Worm (Caenorhabditis elegans): ENCODE data around the gene Y62H9A.14.

Gene Y62H9A.14

ce11 chrX:11965663-11966304 is 44.8 kb downstream of the Y62H9A.14 start, which contains the start of gene sams-1:
sams-1 (plus strand) TSS chrX:11965962.
- no peak for TF ChIP-seq aly-2 (tag; optimal IDR thresholded peaks at IDR 0.05)
- no peak for TF ChIP-seq sup-37 (GFP tag; optimal IDR thresholded peaks at IDR 0.05)
- TF ChIP-seq ces-1 (GFP tag; optimal IDR thresholded peaks at IDR 0.05), result no peak
- no peak for TF ChIP-seq alr-1 (tag; optimal IDR thresholded peaks at IDR 0.05; ENCODE audit: borderline replicate concordance)
- TF ChIP-seq nhr-47 (tag; optimal IDR thresholded peaks at IDR 0.05), result peak; percentile 23
- no peak for TF ChIP-seq ets-5 (GFP tag; IDR thresholded peaks at IDR 0.05)
- no peak for TF ChIP-seq dsc-1 (tag; optimal IDR thresholded peaks at IDR 0.05)
- TF ChIP-seq zag-1 (tag; optimal IDR thresholded peaks at IDR 0.05), result no peak
- no peak for TF ChIP-seq nhr-237 (tag; optimal IDR thresholded peaks at IDR 0.05)
- TF ChIP-seq lin-15B (tag; optimal IDR thresholded peaks at IDR 0.05), result no peak
- TF ChIP-seq fkh-4 (tag; optimal IDR thresholded peaks at IDR 0.05; ENCODE audit: borderline replicate concordance), result no peak
- TF ChIP-seq mef-2 (tag; optimal IDR thresholded peaks at IDR 0.05), result no peak
- TF ChIP-seq elt-2 (tag; optimal IDR thresholded peaks at IDR 0.05), result peak; percentile 50
- no peak for TF ChIP-seq nhr-77 (tag; optimal IDR thresholded peaks at IDR 0.05)
- peak; percentile 78 for TF ChIP-seq ama-1 (optimal IDR thresholded peaks at IDR 0.05)
- TF ChIP-seq lir-3 (tag; optimal IDR thresholded peaks at IDR 0.05; ENCODE audit: poor library complexity), result no peak
- no peak for TF ChIP-seq mab-9 (GFP tag; IDR thresholded peaks at IDR 0.05)
- no peak for TF ChIP-seq ztf-4 (tag; optimal IDR thresholded peaks at IDR 0.05)
- TF ChIP-seq unc-130 (tag; optimal IDR thresholded peaks at IDR 0.05), result no peak
- no peak for TF ChIP-seq pqm-1 (tag; optimal IDR thresholded peaks at IDR 0.05)
- no peak for TF ChIP-seq lin-39 (tag; optimal IDR thresholded peaks at IDR 0.05)
- TF ChIP-seq unc-62 (GFP tag; optimal IDR thresholded peaks at IDR 0.05), result no peak
- no peak for TF ChIP-seq C04F5.9 (tag; optimal IDR thresholded peaks at IDR 0.05)
- no peak for TF ChIP-seq ceh-8 (GFP tag; optimal IDR thresholded peaks at IDR 0.05)
- no peak for TF ChIP-seq unc-86 (tag; optimal IDR thresholded peaks at IDR 0.05)
- no peak for TF ChIP-seq jun-1 (tag; optimal IDR thresholded peaks at IDR 0.05)
- peak; percentile 40 for TF ChIP-seq nhr-19 (GFP tag; conservative IDR thresholded peaks at IDR 0.05)
- no peak for TF ChIP-seq ceh-63 (GFP tag; optimal IDR thresholded peaks at IDR 0.05)
- TF ChIP-seq hlh-17 (GFP tag; optimal IDR thresholded peaks at IDR 0.05; ENCODE audit: borderline replicate concordance), result no peak
- no peak for TF ChIP-seq swsn-7 (tag; optimal IDR thresholded peaks at IDR 0.05)
- TF ChIP-seq rnt-1 (tag; optimal IDR thresholded peaks at IDR 0.05), result no peak
- TF ChIP-seq C34B4.2 (tag; optimal IDR thresholded peaks at IDR 0.05), result no peak
- peak; percentile 68 for TF ChIP-seq blmp-1 (tag; optimal IDR thresholded peaks at IDR 0.05)
- TF ChIP-seq fkh-8 (tag; optimal IDR thresholded peaks at IDR 0.05), result no peak
- TF ChIP-seq xbp-1 (tag; optimal IDR thresholded peaks at IDR 0.05), result no peak
- TF ChIP-seq fos-1 (tag; optimal IDR thresholded peaks at IDR 0.05), result no peak
- TF ChIP-seq dpl-1 (GFP tag; optimal IDR thresholded peaks at IDR 0.05), result no peak
- peak; percentile 40 for TF ChIP-seq nhr-20 (tag; optimal IDR thresholded peaks at IDR 0.05)
- TF ChIP-seq nhr-11 (tag; optimal IDR thresholded peaks at IDR 0.05), result no peak
- TF ChIP-seq tbx-2 (tag; optimal IDR thresholded peaks at IDR 0.05), result no peak
- TF ChIP-seq irx-1 (tag; optimal IDR thresholded peaks at IDR 0.05), result no peak
- no peak for TF ChIP-seq Y116A8C.19 (tag; optimal IDR thresholded peaks at IDR 0.05; ENCODE audit: borderline replicate concordance)
- no peak for TF ChIP-seq nhr-84 (tag; optimal IDR thresholded peaks at IDR 0.05)
- peak; percentile 38 for TF ChIP-seq lin-14 (GFP tag; optimal IDR thresholded peaks at IDR 0.05)
- no peak for TF ChIP-seq mdl-1 (tag; optimal IDR thresholded peaks at IDR 0.05)
- no peak for TF ChIP-seq nhr-90 (tag; optimal IDR thresholded peaks at IDR 0.05; ENCODE audit: poor library complexity)
- TF ChIP-seq tlp-1 (tag; optimal IDR thresholded peaks at IDR 0.05), result no peak
- TF ChIP-seq nhr-28 (tag; optimal IDR thresholded peaks at IDR 0.05), result no peak
- TF ChIP-seq nhr-12 (tag; optimal IDR thresholded peaks at IDR 0.05), result no peak
- TF ChIP-seq snpc-4 (tag; optimal IDR thresholded peaks at IDR 0.05), result no peak
- no peak for TF ChIP-seq egl-13 (tag; optimal IDR thresholded peaks at IDR 0.05)
- TF ChIP-seq lsy-2 (tag; optimal IDR thresholded peaks at IDR 0.05), result no peak
- TF ChIP-seq mep-1 (tag; optimal IDR thresholded peaks at IDR 0.05), result no peak
- TF ChIP-seq sox-4 (tag; optimal IDR thresholded peaks at IDR 0.05), result no peak

Data from whole organism, L1 larva.